Worm (Caenorhabditis elegans) whole organism, L2 larva: ENCODE measurements around the gene F58H1.8.

ENCODE experiments used
- R02D3.7 ChIP-seq: fragments of 150-350 bp; optimal IDR thresholded peaks from 2 replicates; lab custom pipeline; 2014; ENCODE audit warnings: missing biosample characterization, missing genetic modification characterization
- Y55F3AM.14 ChIP-seq: fragments of 200-800 bp; sonication (Bioruptor generic); optimal IDR thresholded peaks from 2 replicates; lab custom pipeline; 2018; ENCODE audit warnings: mild to moderate bottlenecking, missing genetic modification characterization, missing compliant biosample characterization
- aly-2 ChIP-seq: fragments of 150-350 bp; optimal IDR thresholded peaks from 2 replicates; lab custom pipeline; 2014; ENCODE audit warnings: missing biosample characterization, missing genetic modification characterization
- ama-1 ChIP-seq: fragments of 150-350 bp; optimal IDR thresholded peaks from 2 replicates; lab custom pipeline; 2018; ENCODE audit warnings: inconsistent platforms
- egl-27 ChIP-seq: sonication (generic microtip); optimal IDR thresholded peaks from 3 replicates; lab custom pipeline; 2017; ENCODE audit warnings: missing biosample characterization, missing genetic modification reagents, missing genetic modification characterization
- lin-39 ChIP-seq: fragments of 150-350 bp; optimal IDR thresholded peaks from 2 replicates; lab custom pipeline; 2014; ENCODE audit warnings: missing biosample characterization, missing genetic modification reagents, missing genetic modification characterization
- nhr-12 ChIP-seq: fragments of 150-350 bp; optimal IDR thresholded peaks from 2 replicates; lab custom pipeline; 2014; ENCODE audit warnings: missing biosample characterization, missing genetic modification characterization
- nhr-237 ChIP-seq: fragments of 150-350 bp; optimal IDR thresholded peaks from 2 replicates; lab custom pipeline; 2014; ENCODE audit warnings: missing biosample characterization, missing genetic modification characterization
- nhr-6 ChIP-seq: fragments of 150-350 bp; optimal IDR thresholded peaks from 2 replicates; lab custom pipeline; 2014; ENCODE audit warnings: missing biosample characterization, missing genetic modification characterization
- nhr-77 ChIP-seq: fragments of 150-350 bp; optimal IDR thresholded peaks from 2 replicates; lab custom pipeline; 2014; ENCODE audit warnings: missing biosample characterization, missing genetic modification characterization
- snpc-4 ChIP-seq: fragments of 150-350 bp; optimal IDR thresholded peaks from 2 replicates; lab custom pipeline; 2014; ENCODE audit warnings: missing biosample characterization, missing genetic modification characterization

DNA sequence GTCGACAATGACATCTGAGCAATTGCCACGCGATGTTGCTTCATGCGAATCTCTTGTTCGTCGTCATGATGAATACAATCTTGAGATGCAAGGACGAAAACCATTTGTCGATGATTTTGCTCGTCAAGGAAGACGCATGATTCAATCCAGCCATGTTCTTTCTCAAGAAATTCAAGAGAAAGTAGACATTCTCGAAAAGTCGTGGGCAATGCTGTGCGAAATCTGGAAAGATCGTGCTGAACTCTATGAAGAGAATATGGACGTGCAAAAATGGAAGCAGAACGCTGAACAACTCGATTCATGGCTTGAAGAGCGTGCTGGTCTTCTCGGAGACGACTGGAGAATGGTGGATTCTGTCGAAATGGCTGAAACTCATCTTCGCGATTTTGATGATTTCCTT is 21.7 kb upstream of the F58H1.8 start:
- TF ChIP-seq ama-1 (lab: Kevin White, UChicago) (no peak), nhr-6 (no peak), aly-2 (tag; lab: Kevin White, UChicago) (no peak), nhr-77 (tag; lab: Kevin White, UChicago) (no peak), snpc-4 (no peak), nhr-237 (tag; lab: Kevin White, UChicago) (no peak), Y55F3AM.14 (GFP tag; lab: Kevin White, UChicago) (no peak), lin-39 (tag; lab: Kevin White, UChicago) (no peak), R02D3.7 (tag; lab: Kevin White, UChicago) (no peak), egl-27 (tag; lab: Kevin White, UChicago) (no peak), nhr-12 (tag; lab: Kevin White, UChicago) (no peak)
